Worm (Caenorhabditis elegans): ENCODE data around the gene molo-1.

- TF ChIP-seq dao-5 (tag; optimal IDR thresholded peaks at IDR 0.05): no peak
- peak; percentile 66 for TF ChIP-seq W03F9.2 (tag; optimal IDR thresholded peaks at IDR 0.05)
- no peak for TF ChIP-seq him-1 (tag; optimal IDR thresholded peaks at IDR 0.05)
Measured at ce11 chrIII:5591668-5592149, 17.9 kb downstream of the molo-1 start, which contains the start of the genes ddx-15 and ucr-1.

Measured in whole organism, L4/young adult.